Worm (Caenorhabditis elegans): ENCODE data around the gene sre-16.

ce11 chrIV:12200812-12201211, 35.1 kb downstream of the sre-16 start:
- no peak for TF ChIP-seq ceh-82 (tag; optimal IDR thresholded peaks at IDR 0.05)
- no peak for TF ChIP-seq lin-39 (tag; optimal IDR thresholded peaks at IDR 0.05)
- TF ChIP-seq nhr-11 (tag; optimal IDR thresholded peaks at IDR 0.05), result no peak
- no peak for TF ChIP-seq elt-1 (tag; optimal IDR thresholded peaks at IDR 0.05)
- TF ChIP-seq unc-39 (tag; optimal IDR thresholded peaks at IDR 0.05), result no peak
- no peak for TF ChIP-seq nhr-12 (tag; optimal IDR thresholded peaks at IDR 0.05)
- TF ChIP-seq nhr-237 (tag; optimal IDR thresholded peaks at IDR 0.05), result no peak
- no peak for TF ChIP-seq aly-2 (tag; optimal IDR thresholded peaks at IDR 0.05)
